Worm (Caenorhabditis elegans) whole organism, L4 larva: ENCODE data around the gene C04B4.1.

Experiments
- D1046.2 ChIP-seq: fragments of 200-800 bp; sonication (Bioruptor generic); IDR thresholded peaks from 2 replicates; pipeline ENCODE4 v1.3.6; 2022; ENCODE audit warnings: missing genetic modification characterization, missing compliant biosample characterization
- F37D6.2 ChIP-seq: sonication (generic microtip); optimal IDR thresholded peaks from 2 replicates; lab custom pipeline; 2016; ENCODE audit warnings: mild to moderate bottlenecking, missing genetic modification characterization, missing compliant biosample characterization
- F49E8.2 ChIP-seq: sonication (generic microtip); optimal IDR thresholded peaks from 2 replicates; lab custom pipeline; 2016; ENCODE audit warnings: missing compliant biosample characterization, mild to moderate bottlenecking, missing genetic modification characterization, borderline replicate concordance
- T26A8.4 ChIP-seq: fragments of 200-800 bp; sonication (Bioruptor generic); IDR thresholded peaks from 2 replicates; pipeline ENCODE4 v1.3.6; 2022; ENCODE audit warnings: missing genetic modification characterization, missing compliant biosample characterization
- Y48G9A.11 ChIP-seq: fragments of 200-800 bp; sonication (Bioruptor generic); IDR thresholded peaks from 2 replicates; pipeline ENCODE4 v1.3.6; 2022; ENCODE audit warnings: missing genetic modification reagents, missing genetic modification characterization, missing compliant biosample characterization
- Y5F2A.4 ChIP-seq: fragments of 200-800 bp; sonication (Bioruptor generic); optimal IDR thresholded peaks from 2 replicates; lab custom pipeline; 2018; ENCODE audit warnings: mild to moderate bottlenecking, missing genetic modification characterization, missing compliant biosample characterization
- Y75B8A.6 ChIP-seq: fragments of 200-800 bp; sonication (Bioruptor generic); IDR thresholded peaks from 2 replicates; pipeline ENCODE4 v1.3.6; 2022; ENCODE audit warnings: missing genetic modification reagents, missing genetic modification characterization, missing compliant biosample characterization
- ZK337.2 ChIP-seq: fragments of 200-800 bp; sonication (Bioruptor generic); IDR thresholded peaks from 2 replicates; pipeline ENCODE4 v1.3.6; 2022; ENCODE audit warnings: missing genetic modification reagents, missing genetic modification characterization, missing compliant biosample characterization
- arid-1 ChIP-seq: fragments of 200-800 bp; sonication (Bioruptor generic); conservative IDR thresholded peaks from 2 replicates; pipeline ENCODE4 v1.3.6; 2022; ENCODE audit warnings: missing genetic modification reagents, missing genetic modification characterization, missing compliant biosample characterization
- ceh-20 ChIP-seq: fragments of 200-800 bp; sonication (Bioruptor generic); IDR thresholded peaks from 2 replicates; pipeline ENCODE4 v1.3.6; 2022; ENCODE audit warnings: missing genetic modification reagents, missing genetic modification characterization, missing compliant biosample characterization
- ceh-28 ChIP-seq: fragments of 150-350 bp; optimal IDR thresholded peaks from 2 replicates; lab custom pipeline; 2014; ENCODE audit warnings: missing biosample characterization, missing genetic modification reagents, missing genetic modification characterization
- ceh-32 ChIP-seq: sonication (generic microtip); optimal IDR thresholded peaks from 2 replicates; lab custom pipeline; 2016; ENCODE audit warnings: mild to moderate bottlenecking, missing genetic modification characterization, missing compliant biosample characterization; ENCODE audit not compliant: poor library complexity
- ces-1 ChIP-seq: fragments of 150-350 bp; sonication (generic microtip); optimal IDR thresholded peaks from 4 replicates; lab custom pipeline; 2014; ENCODE audit warnings: missing biosample characterization, missing genetic modification reagents, missing genetic modification characterization
- cey-2 ChIP-seq: sonication (generic microtip); optimal IDR thresholded peaks from 3 replicates; lab custom pipeline; 2017; ENCODE audit warnings: missing genetic modification characterization, mild to moderate bottlenecking, missing compliant biosample characterization, antibody characterized with exemption, borderline replicate concordance; ENCODE audit not compliant: insufficient read depth
- ctbp-1 ChIP-seq: fragments of 200-800 bp; sonication (Bioruptor generic); IDR thresholded peaks from 2 replicates; pipeline ENCODE4 v1.3.6; 2022; ENCODE audit warnings: missing genetic modification reagents, missing genetic modification characterization, missing compliant biosample characterization
- daf-16 ChIP-seq, 3 experiments: sonication (generic microtip); optimal IDR thresholded peaks; 2 replicates each; lab custom pipeline; 2016 to 2017; ENCODE audit warnings: missing genetic modification characterization in 3 of 3, missing genetic modification reagents in 3 of 3, mild to moderate bottlenecking in 2 of 3, missing compliant biosample characterization in 2 of 3, missing biosample characterization in 1 of 3, moderate library complexity in 1 of 3
- daf-19 ChIP-seq: fragments of 200-800 bp; sonication (Bioruptor generic); conservative IDR thresholded peaks from 2 replicates; pipeline ENCODE4 v1.3.6; 2022; ENCODE audit warnings: missing genetic modification characterization, missing compliant biosample characterization
- daf-8 ChIP-seq: fragments of 200-800 bp; sonication (Bioruptor generic); IDR thresholded peaks from 2 replicates; pipeline ENCODE4 v1.3.6; 2022; ENCODE audit warnings: missing genetic modification characterization, missing compliant biosample characterization
- dmd-6 ChIP-seq: fragments of 200-800 bp; sonication (Bioruptor generic); IDR thresholded peaks from 2 replicates; pipeline ENCODE4 v1.3.6; 2022; ENCODE audit warnings: missing genetic modification reagents, missing genetic modification characterization, missing compliant biosample characterization
- dmd-8 ChIP-seq: fragments of 200-800 bp; sonication (Bioruptor generic); IDR thresholded peaks from 2 replicates; pipeline ENCODE4 v1.3.6; 2022; ENCODE audit warnings: missing genetic modification characterization, missing compliant biosample characterization
- dmd-9 ChIP-seq: fragments of 200-800 bp; sonication (Bioruptor generic); IDR thresholded peaks from 2 replicates; pipeline ENCODE4 v1.3.6; 2022; ENCODE audit warnings: missing genetic modification reagents, missing genetic modification characterization, missing compliant biosample characterization
- dve-1 ChIP-seq: sonication (generic microtip); optimal IDR thresholded peaks from 2 replicates; lab custom pipeline; 2017; ENCODE audit warnings: antibody characterized with exemption, mild to moderate bottlenecking, missing genetic modification characterization, missing compliant biosample characterization; ENCODE audit not compliant: insufficient read depth
- gei-8 ChIP-seq: fragments of 200-800 bp; sonication (Bioruptor generic); optimal IDR thresholded peaks from 2 replicates; lab custom pipeline; 2018; ENCODE audit warnings: mild to moderate bottlenecking, missing genetic modification characterization, missing compliant biosample characterization
- hlh-11 ChIP-seq: fragments of 200-800 bp; sonication (Bioruptor generic); optimal IDR thresholded peaks from 2 replicates; lab custom pipeline; 2018; ENCODE audit warnings: mild to moderate bottlenecking, missing genetic modification characterization, missing compliant biosample characterization
- hlh-30 ChIP-seq: sonication (generic microtip); optimal IDR thresholded peaks from 2 replicates; lab custom pipeline; 2017; ENCODE audit warnings: antibody characterized with exemption, mild to moderate bottlenecking, missing genetic modification characterization, missing compliant biosample characterization; ENCODE audit not compliant: insufficient read depth
- hmg-1.1 ChIP-seq: fragments of 200-800 bp; sonication (Bioruptor generic); IDR thresholded peaks from 2 replicates; pipeline ENCODE4 v1.3.6; 2022; ENCODE audit warnings: missing genetic modification reagents, missing genetic modification characterization, missing compliant biosample characterization
- lin-38 ChIP-seq: fragments of 200-800 bp; sonication (Bioruptor generic); IDR thresholded peaks from 2 replicates; pipeline ENCODE4 v1.3.6; 2022; ENCODE audit warnings: missing genetic modification reagents, missing genetic modification characterization, missing compliant biosample characterization
- madf-5 ChIP-seq, 2 experiments: fragments of 200-800 bp; sonication (Bioruptor generic); IDR thresholded peaks; 2 replicates each; pipeline ENCODE4 v1.3.6; 2022; ENCODE audit warnings: missing compliant biosample characterization in 2 of 2, missing genetic modification characterization in 2 of 2
- madf-9 ChIP-seq: fragments of 200-800 bp; sonication (Bioruptor generic); conservative IDR thresholded peaks from 2 replicates; pipeline ENCODE4 v1.3.6; 2022; ENCODE audit warnings: missing genetic modification reagents, missing genetic modification characterization, missing compliant biosample characterization
- mdl-1 ChIP-seq, 2 experiments: fragments of 150-350 bp in 1 of 2; sonication (generic microtip) in 1 of 2; optimal IDR thresholded peaks; 2 replicates each; lab custom pipeline; 2014 to 2017; ENCODE audit warnings: missing biosample characterization in 2 of 2, missing genetic modification characterization in 2 of 2
- mep-1 ChIP-seq: fragments of 150-350 bp; sonication (generic microtip); optimal IDR thresholded peaks from 3 replicates; lab custom pipeline; 2014; ENCODE audit warnings: missing biosample characterization, missing genetic modification characterization
- mes-2 ChIP-seq: sonication (generic microtip); optimal IDR thresholded peaks from 2 replicates; lab custom pipeline; 2016; ENCODE audit warnings: missing genotype, mild to moderate bottlenecking, missing genetic modification characterization, missing compliant biosample characterization; ENCODE audit not compliant: poor library complexity, severe bottlenecking
- nhr-10 ChIP-seq: fragments of 150-350 bp; optimal IDR thresholded peaks from 2 replicates; lab custom pipeline; 2014; ENCODE audit warnings: missing biosample characterization, missing genetic modification characterization
- nhr-102 ChIP-seq: sonication (generic microtip); optimal IDR thresholded peaks from 2 replicates; lab custom pipeline; 2016; ENCODE audit warnings: mild to moderate bottlenecking, missing genetic modification characterization, moderate library complexity, missing compliant biosample characterization
- nhr-11 ChIP-seq: fragments of 150-350 bp; optimal IDR thresholded peaks from 2 replicates; lab custom pipeline; 2014; ENCODE audit warnings: missing biosample characterization, missing genetic modification characterization
- nhr-237 ChIP-seq: sonication (generic microtip); optimal IDR thresholded peaks from 2 replicates; lab custom pipeline; 2017; ENCODE audit warnings: missing biosample characterization, missing genetic modification characterization
- nhr-25 ChIP-seq: sonication (generic microtip); optimal IDR thresholded peaks from 2 replicates; lab custom pipeline; 2017; ENCODE audit warnings: missing genetic modification characterization, mild to moderate bottlenecking, missing compliant biosample characterization, antibody characterized with exemption, moderate library complexity, borderline replicate concordance; ENCODE audit not compliant: insufficient read depth
- nhr-28 ChIP-seq: fragments of 150-350 bp; optimal IDR thresholded peaks from 2 replicates; lab custom pipeline; 2014; ENCODE audit warnings: missing biosample characterization, missing genetic modification characterization
- nhr-48 ChIP-seq: sonication (generic microtip); optimal IDR thresholded peaks from 2 replicates; lab custom pipeline; 2016; ENCODE audit warnings: mild to moderate bottlenecking, missing genetic modification characterization, missing compliant biosample characterization
- nhr-76 ChIP-seq: fragments of 150-350 bp; optimal IDR thresholded peaks from 2 replicates; lab custom pipeline; 2014; ENCODE audit warnings: missing biosample characterization, missing genetic modification characterization
- nhr-77 ChIP-seq: fragments of 150-350 bp; optimal IDR thresholded peaks from 2 replicates; lab custom pipeline; 2014; ENCODE audit warnings: missing biosample characterization, missing genetic modification characterization
- pqm-1 ChIP-seq: sonication (generic microtip); optimal IDR thresholded peaks from 2 replicates; lab custom pipeline; 2017; ENCODE audit warnings: missing biosample characterization, missing genetic modification characterization
- saeg-2 ChIP-seq: fragments of 200-800 bp; sonication (Bioruptor generic); IDR thresholded peaks from 2 replicates; pipeline ENCODE4 v1.3.6; 2022; ENCODE audit warnings: missing genetic modification reagents, missing genetic modification characterization, missing compliant biosample characterization
- sdz-12 ChIP-seq: fragments of 200-800 bp; sonication (Bioruptor generic); optimal IDR thresholded peaks from 2 replicates; lab custom pipeline; 2018; ENCODE audit warnings: mild to moderate bottlenecking, missing genetic modification characterization, missing compliant biosample characterization
- snpc-4 ChIP-seq: fragments of 150-350 bp; optimal IDR thresholded peaks from 2 replicates; lab custom pipeline; 2014; ENCODE audit warnings: missing biosample characterization, missing genetic modification characterization
- spr-3 ChIP-seq: fragments of 200-800 bp; sonication (Bioruptor generic); optimal IDR thresholded peaks from 2 replicates; lab custom pipeline; 2018; ENCODE audit warnings: mild to moderate bottlenecking, missing genetic modification characterization, missing compliant biosample characterization
- zag-1 ChIP-seq: fragments of 150-350 bp; optimal IDR thresholded peaks from 2 replicates; lab custom pipeline; 2014; ENCODE audit warnings: missing biosample characterization, missing genetic modification characterization
- zfp-2 ChIP-seq: sonication (generic microtip); optimal IDR thresholded peaks from 2 replicates; lab custom pipeline; 2016; ENCODE audit warnings: mild to moderate bottlenecking, missing genetic modification characterization, missing compliant biosample characterization
- zip-11 ChIP-seq: fragments of 200-800 bp; sonication (Bioruptor generic); IDR thresholded peaks from 2 replicates; pipeline ENCODE4 v1.3.6; 2022; ENCODE audit warnings: missing genetic modification characterization, missing compliant biosample characterization

The C04B4.1 gene

ce11 chrX:12241457-12241856, 39.1 kb upstream of the C04B4.1 start, which contains the start of gene cest-3:
TSS of gene cest-3 (plus strand) at chrX:12241646.
- TF ChIP-seq snpc-4 (tag; lab: Kevin White, UChicago) (no peak), zip-11 (GFP tag; lab: Robert Waterston, UW) (no peak), saeg-2 (GFP tag; lab: Robert Waterston, UW) (no peak), nhr-77 (peak; percentile 38), mep-1 (tag; lab: Kevin White, UChicago) (no peak), dve-1 (peak; percentile 5), hlh-11 (tag; lab: Kevin White, UChicago) (peak; percentile 24), daf-8 (GFP tag; lab: Robert Waterston, UW) (no peak), spr-3 (GFP tag; lab: Kevin White, UChicago) (no peak), nhr-10 (no peak), ctbp-1 (no peak), daf-16 (GFP tag; optimal IDR thresholded peaks at IDR 0.05; lab: Kevin White, UChicago) (no peak), daf-16 (tag; optimal IDR thresholded peaks at IDR 0.05; lab: Kevin White, UChicago) (peak; percentile 89), Y75B8A.6 (GFP tag; lab: Robert Waterston, UW) (no peak), madf-5 (GFP tag; IDR thresholded peaks at IDR 0.05; lab: Robert Waterston, UW) (no peak), ceh-32 (tag; lab: Kevin White, UChicago) (no peak), lin-38 (no peak), madf-9 (GFP tag; lab: Robert Waterston, UW) (no peak), mes-2 (tag; lab: Kevin White, UChicago) (no peak), zfp-2 (tag; lab: Kevin White, UChicago) (no peak), dmd-9 (GFP tag; lab: Robert Waterston, UW) (no peak), nhr-48 (tag; lab: Kevin White, UChicago) (no peak), dmd-6 (GFP tag; lab: Robert Waterston, UW) (peak; percentile 51; the same call in 1 of the 2 replicates), daf-19 (GFP tag; lab: Robert Waterston, UW) (no peak), T26A8.4 (GFP tag; lab: Robert Waterston, UW) (no peak), hmg-1.1 (GFP tag; lab: Robert Waterston, UW) (no peak), nhr-28 (tag; lab: Kevin White, UChicago) (peak; percentile 68), nhr-76 (tag; lab: Kevin White, UChicago) (no peak), ces-1 (GFP tag; lab: Kevin White, UChicago) (no peak), nhr-237 (tag; lab: Kevin White, UChicago) (no peak), pqm-1 (tag; lab: Kevin White, UChicago) (peak; percentile 63), Y5F2A.4 (GFP tag; lab: Kevin White, UChicago) (no peak), D1046.2 (GFP tag; lab: Robert Waterston, UW) (no peak), nhr-25 (tag; lab: Kevin White, UChicago) (no peak)
- TF ChIP-seq, all 104 proteins: peak for 7

- TF ChIP-seq ceh-20 (GFP tag; lab: Robert Waterston, UW): no peak
- TF ChIP-seq nhr-102: no peak
- TF ChIP-seq zfp-2 (tag; lab: Kevin White, UChicago): no peak
- no peak for TF ChIP-seq sdz-12 (GFP tag; lab: Kevin White, UChicago)
- TF ChIP-seq nhr-28 (tag; lab: Kevin White, UChicago): peak; percentile 67
- no peak for TF ChIP-seq arid-1 (GFP tag; lab: Robert Waterston, UW)
- TF ChIP-seq hlh-30 (tag; lab: Kevin White, UChicago): peak; percentile 47
- TF ChIP-seq hlh-11 (tag; lab: Kevin White, UChicago): peak; percentile 42
- TF ChIP-seq daf-16 (GFP tag; optimal IDR thresholded peaks at IDR 0.05; lab: Kevin White, UChicago): no peak
- TF ChIP-seq daf-16 (tag; optimal IDR thresholded peaks at IDR 0.05; lab: Kevin White, UChicago): peak; percentile 57
- no peak for TF ChIP-seq Y48G9A.11 (GFP tag; lab: Robert Waterston, UW)
- no peak for TF ChIP-seq ceh-28 (tag; lab: Kevin White, UChicago)
- TF ChIP-seq ZK337.2 (GFP tag; lab: Robert Waterston, UW): no peak
- no peak for TF ChIP-seq dmd-8 (GFP tag; lab: Robert Waterston, UW)
- no peak for TF ChIP-seq F37D6.2 (tag; lab: Kevin White, UChicago)
- no peak for TF ChIP-seq ces-1 (GFP tag; lab: Kevin White, UChicago)
- no peak for TF ChIP-seq nhr-11 (tag; lab: Kevin White, UChicago)
- TF ChIP-seq mdl-1 (tag; optimal IDR thresholded peaks at IDR 0.05; lab: Kevin White, UChicago): no peak
- TF ChIP-seq nhr-77: peak; percentile 49
- no peak for TF ChIP-seq cey-2 (tag; lab: Kevin White, UChicago)
- TF ChIP-seq gei-8 (GFP tag; lab: Kevin White, UChicago): no peak
- no peak for TF ChIP-seq zag-1 (tag; lab: Kevin White, UChicago)
- no peak for TF ChIP-seq F49E8.2
Observed at ce11 chrX:12242902-12243301, 37.7 kb upstream of the C04B4.1 start.
